Worm (Caenorhabditis elegans): ENCODE measurements around the gene H21P03.10.

ce11 chrIV:11526189-11526588 lies 25.7 kb downstream of the H21P03.10 start:
- TF ChIP-seq T22C8.4 (GFP tag; IDR thresholded peaks at IDR 0.05) (no peak), tab-1 (GFP tag; IDR thresholded peaks at IDR 0.05) (no peak), ztf-29 (GFP tag; IDR thresholded peaks at IDR 0.05) (no peak), flt-1 (GFP tag; IDR thresholded peaks at IDR 0.05) (no peak), ref-1 (GFP tag; conservative IDR thresholded peaks at IDR 0.05) (no peak), med-1 (GFP tag; optimal IDR thresholded peaks at IDR 0.05; ENCODE audit: insufficient read depth) (no peak), cog-1 (tag; optimal IDR thresholded peaks at IDR 0.05) (no peak), klf-2 (GFP tag; conservative IDR thresholded peaks at IDR 0.05) (no peak)

Measured in whole organism, midembryonic.